Worm (Caenorhabditis elegans) whole organism, young adult: Measurements from ENCODE around the gene tbc-17.

Experiments used
- D2030.7 ChIP-seq: fragments of 200-800 bp; sonication (Bioruptor generic); IDR thresholded peaks from 2 replicates; pipeline ENCODE4 v1.3.6; 2022; ENCODE audit warnings: missing genetic modification reagents, missing genetic modification characterization, missing compliant biosample characterization
- F23B12.7 ChIP-seq: sonication (generic microtip); optimal IDR thresholded peaks from 2 replicates; lab custom pipeline; 2017; ENCODE audit warnings: missing genetic modification characterization, mild to moderate bottlenecking, missing compliant biosample characterization, antibody characterized with exemption, moderate library complexity; ENCODE audit not compliant: insufficient read depth
- F33H1.4 ChIP-seq: fragments of 200-800 bp; sonication (Bioruptor generic); IDR thresholded peaks from 2 replicates; pipeline ENCODE4 v1.3.6; 2022; ENCODE audit warnings: missing genetic modification reagents, missing genetic modification characterization, missing compliant biosample characterization
- F49E8.2 ChIP-seq: sonication (generic microtip); optimal IDR thresholded peaks from 3 replicates; lab custom pipeline; 2017; ENCODE audit warnings: missing genetic modification characterization, mild to moderate bottlenecking, missing compliant biosample characterization, antibody characterized with exemption, moderate library complexity; ENCODE audit not compliant: insufficient read depth
- F57A8.1 ChIP-seq: fragments of 200-800 bp; sonication (Bioruptor generic); optimal IDR thresholded peaks from 2 replicates; lab custom pipeline; 2018; ENCODE audit warnings: mild to moderate bottlenecking, missing genetic modification characterization, moderate library complexity, missing compliant biosample characterization
- F57C9.4 ChIP-seq: sonication (generic microtip); optimal IDR thresholded peaks from 2 replicates; lab custom pipeline; 2017; ENCODE audit warnings: mild to moderate bottlenecking, missing genetic modification characterization, missing compliant biosample characterization
- T07F8.4 ChIP-seq: sonication (generic microtip); optimal IDR thresholded peaks from 2 replicates; lab custom pipeline; 2016; ENCODE audit warnings: mild to moderate bottlenecking, missing genetic modification characterization, moderate library complexity, missing compliant biosample characterization
- Y53G8AR.9 ChIP-seq: fragments of 200-800 bp; sonication (Bioruptor generic); conservative IDR thresholded peaks from 2 replicates; pipeline ENCODE4 v1.3.6; 2022; ENCODE audit warnings: missing genetic modification reagents, missing genetic modification characterization, missing compliant biosample characterization
- akir-1 ChIP-seq: fragments of 200-800 bp; sonication (Bioruptor generic); optimal IDR thresholded peaks from 2 replicates; lab custom pipeline; 2018; ENCODE audit warnings: mild to moderate bottlenecking, missing genetic modification characterization, moderate library complexity, missing compliant biosample characterization
- aptf-3 ChIP-seq: fragments of 200-800 bp; sonication (Bioruptor generic); IDR thresholded peaks from 2 replicates; pipeline ENCODE4 v1.3.6; 2022; ENCODE audit warnings: missing genetic modification characterization, missing compliant biosample characterization
- atf-7 ChIP-seq: sonication (generic microtip); optimal IDR thresholded peaks from 2 replicates; lab custom pipeline; 2017; ENCODE audit warnings: mild to moderate bottlenecking, missing genetic modification characterization, missing compliant biosample characterization
- attf-3 ChIP-seq: fragments of 200-800 bp; sonication (Bioruptor generic); conservative IDR thresholded peaks from 2 replicates; pipeline ENCODE4 v1.3.6; 2022; ENCODE audit warnings: missing genetic modification reagents, missing genetic modification characterization, missing compliant biosample characterization
- attf-5 ChIP-seq: fragments of 200-800 bp; sonication (Bioruptor generic); optimal IDR thresholded peaks from 2 replicates; lab custom pipeline; 2018; ENCODE audit warnings: mild to moderate bottlenecking, missing genetic modification characterization, missing compliant biosample characterization
- attf-6 ChIP-seq: fragments of 200-800 bp; sonication (Bioruptor generic); IDR thresholded peaks from 2 replicates; pipeline ENCODE4 v1.3.6; 2022; ENCODE audit warnings: missing genetic modification reagents, missing genetic modification characterization, missing compliant biosample characterization
- cebp-2 ChIP-seq: fragments of 200-800 bp; sonication (Bioruptor generic); IDR thresholded peaks from 2 replicates; pipeline ENCODE4 v1.3.6; 2022; ENCODE audit warnings: missing genetic modification characterization, missing compliant biosample characterization
- ceh-100 ChIP-seq: fragments of 200-800 bp; sonication (Bioruptor generic); IDR thresholded peaks from 2 replicates; pipeline ENCODE4 v1.3.6; 2022; ENCODE audit warnings: missing genetic modification reagents, missing genetic modification characterization, missing compliant biosample characterization
- ceh-40 ChIP-seq: fragments of 200-800 bp; sonication (Bioruptor generic); IDR thresholded peaks from 2 replicates; pipeline ENCODE4 v1.3.6; 2022; ENCODE audit warnings: missing genetic modification characterization, missing compliant biosample characterization
- ceh-58 ChIP-seq: fragments of 200-800 bp; sonication (Bioruptor generic); IDR thresholded peaks from 2 replicates; pipeline ENCODE4 v1.3.6; 2022; ENCODE audit warnings: missing genetic modification characterization, missing compliant biosample characterization
- ceh-79 ChIP-seq: sonication (generic microtip); optimal IDR thresholded peaks from 2 replicates; lab custom pipeline; 2017; ENCODE audit warnings: mild to moderate bottlenecking, missing genetic modification characterization, missing compliant biosample characterization
- dpl-1 ChIP-seq: fragments of 150-350 bp; optimal IDR thresholded peaks from 2 replicates; lab custom pipeline; 2014; ENCODE audit warnings: missing biosample characterization, missing genetic modification reagents, missing genetic modification characterization
- ets-4 ChIP-seq: fragments of 200-800 bp; sonication (Bioruptor generic); optimal IDR thresholded peaks from 2 replicates; lab custom pipeline; 2018; ENCODE audit warnings: mild to moderate bottlenecking, missing genetic modification characterization, missing compliant biosample characterization
- fkh-3 ChIP-seq: sonication (generic microtip); optimal IDR thresholded peaks from 2 replicates; lab custom pipeline; 2016; ENCODE audit warnings: mild to moderate bottlenecking, missing genetic modification characterization, missing compliant biosample characterization
- hsf-1 ChIP-seq: fragments of 200-800 bp; sonication (Bioruptor generic); IDR thresholded peaks from 2 replicates; pipeline ENCODE4 v1.3.6; 2022; ENCODE audit warnings: missing genetic modification reagents, missing genetic modification characterization, missing compliant biosample characterization
- let-607 ChIP-seq, 2 experiments: fragments of 200-800 bp in 1 of 2; sonication (Bioruptor generic) in 1 of 2; sonication (generic microtip) in 1 of 2; optimal IDR thresholded peaks; 2 replicates each; lab custom pipeline; 2016 to 2018; ENCODE audit warnings: mild to moderate bottlenecking in 2 of 2, missing compliant biosample characterization in 2 of 2, missing genetic modification characterization in 2 of 2, moderate library complexity in 2 of 2, missing genotype in 1 of 2
- lin-35 ChIP-seq, 3 experiments: fragments of 150-350 bp in 2 of 3; sonication (generic microtip) in 1 of 3; optimal IDR thresholded peaks; 2 replicates each; lab custom pipeline; 2014 to 2018; ENCODE audit warnings: missing biosample characterization in 3 of 3, missing genetic modification characterization in 3 of 3, missing genetic modification reagents in 3 of 3
- lir-1 ChIP-seq: fragments of 200-800 bp; sonication (Bioruptor generic); conservative IDR thresholded peaks from 2 replicates; pipeline ENCODE4 v1.3.6; 2022; ENCODE audit warnings: missing genetic modification reagents, missing genetic modification characterization, missing compliant biosample characterization
- madf-10 ChIP-seq: sonication (generic microtip); optimal IDR thresholded peaks from 2 replicates; lab custom pipeline; 2016; ENCODE audit warnings: mild to moderate bottlenecking, missing genetic modification characterization, missing compliant biosample characterization
- madf-6 ChIP-seq: fragments of 200-800 bp; sonication (Bioruptor generic); IDR thresholded peaks from 2 replicates; pipeline ENCODE4 v1.3.6; 2022; ENCODE audit warnings: missing genetic modification reagents, missing genetic modification characterization, missing compliant biosample characterization
- madf-8 ChIP-seq: fragments of 200-800 bp; sonication (Bioruptor generic); conservative IDR thresholded peaks from 2 replicates; pipeline ENCODE4 v1.3.6; 2022; ENCODE audit warnings: missing genetic modification reagents, missing genetic modification characterization, missing compliant biosample characterization
- mxl-1 ChIP-seq: sonication (generic microtip); optimal IDR thresholded peaks from 2 replicates; lab custom pipeline; 2016; ENCODE audit warnings: missing genetic modification characterization, missing compliant biosample characterization
- nfya-1 ChIP-seq: sonication (generic microtip); optimal IDR thresholded peaks from 2 replicates; lab custom pipeline; 2017; ENCODE audit warnings: antibody characterized with exemption, missing compliant biosample characterization, missing genetic modification characterization, borderline replicate concordance; ENCODE audit not compliant: insufficient read depth
- nhr-27 ChIP-seq: fragments of 200-800 bp; sonication (Bioruptor generic); optimal IDR thresholded peaks from 2 replicates; lab custom pipeline; 2018; ENCODE audit warnings: mild to moderate bottlenecking, missing genetic modification characterization, moderate library complexity, missing compliant biosample characterization
- pha-4 ChIP-seq: fragments of 150-350 bp; sonication (generic microtip); optimal IDR thresholded peaks from 2 replicates; lab custom pipeline; 2014; ENCODE audit warnings: missing biosample characterization, missing genetic modification reagents, missing genetic modification characterization
- sdz-38 ChIP-seq: sonication (generic microtip); optimal IDR thresholded peaks from 2 replicates; lab custom pipeline; 2016; ENCODE audit warnings: missing genotype, missing genetic modification characterization, missing compliant biosample characterization
- snpc-3.4 ChIP-seq: sonication (generic microtip); optimal IDR thresholded peaks from 2 replicates; lab custom pipeline; 2017; ENCODE audit warnings: missing genetic modification characterization, mild to moderate bottlenecking, missing compliant biosample characterization, antibody characterized with exemption, moderate library complexity, missing genotype, missing genetic modification reagents
- somi-1 ChIP-seq: fragments of 200-800 bp; sonication (Bioruptor generic); optimal IDR thresholded peaks from 2 replicates; lab custom pipeline; 2018; ENCODE audit warnings: mild to moderate bottlenecking, missing genetic modification characterization, missing compliant biosample characterization
- sptf-2 ChIP-seq: fragments of 200-800 bp; sonication (Bioruptor generic); optimal IDR thresholded peaks from 2 replicates; lab custom pipeline; 2018; ENCODE audit warnings: mild to moderate bottlenecking, missing genetic modification characterization, missing compliant biosample characterization
- tlf-1 ChIP-seq: fragments of 200-800 bp; sonication (Bioruptor generic); optimal IDR thresholded peaks from 2 replicates; lab custom pipeline; 2018; ENCODE audit warnings: mild to moderate bottlenecking, missing genetic modification characterization, missing compliant biosample characterization
- xnd-1 ChIP-seq: sonication (generic microtip); optimal IDR thresholded peaks from 2 replicates; lab custom pipeline; 2016; ENCODE audit warnings: missing genotype, missing genetic modification reagents, missing genetic modification characterization, missing compliant biosample characterization
- zfh-2 ChIP-seq: fragments of 200-800 bp; sonication (Bioruptor generic); conservative IDR thresholded peaks from 2 replicates; pipeline ENCODE4 v1.3.6; 2022; ENCODE audit warnings: missing genetic modification reagents, missing genetic modification characterization, missing compliant biosample characterization
- ztf-22 ChIP-seq: fragments of 200-800 bp; sonication (Bioruptor generic); optimal IDR thresholded peaks from 2 replicates; lab custom pipeline; 2018; ENCODE audit warnings: mild to moderate bottlenecking, missing genetic modification characterization, moderate library complexity, missing compliant biosample characterization
- ztf-25 ChIP-seq: fragments of 200-800 bp; sonication (Bioruptor generic); IDR thresholded peaks from 2 replicates; pipeline ENCODE4 v1.3.6; 2022; ENCODE audit warnings: missing genetic modification reagents, missing genetic modification characterization, missing compliant biosample characterization
- ztf-26 ChIP-seq: sonication (generic microtip); optimal IDR thresholded peaks from 2 replicates; lab custom pipeline; 2017; ENCODE audit warnings: missing genetic modification characterization, missing compliant biosample characterization
- ztf-28 ChIP-seq: fragments of 200-800 bp; sonication (Bioruptor generic); IDR thresholded peaks from 2 replicates; pipeline ENCODE4 v1.3.6; 2022; ENCODE audit warnings: missing genetic modification reagents, missing genetic modification characterization, missing compliant biosample characterization
- ztf-6 ChIP-seq: fragments of 200-800 bp; sonication (Bioruptor generic); IDR thresholded peaks from 2 replicates; pipeline ENCODE4 v1.3.6; 2022; ENCODE audit warnings: missing genetic modification reagents, missing genetic modification characterization, missing compliant biosample characterization

The tbc-17 gene

ce11 chrII:12677975-12678866, 16.0 kb upstream of the tbc-17 start (continued):
- TF ChIP-seq fkh-3 (tag; lab: Kevin White, UChicago) (no peak), F49E8.2 (tag; lab: Kevin White, UChicago) (peak; percentile 46), ceh-58 (GFP tag; lab: Robert Waterston, UW) (0 out of 2 replicates have a peak, but pooled peaks have one; percentile 77), attf-3 (peak; percentile 90), D2030.7 (peak; percentile 73), xnd-1 (tag; lab: Kevin White, UChicago) (no peak), Y53G8AR.9 (GFP tag; lab: Robert Waterston, UW) (no peak; the same call in 1 of the 2 replicates), lir-1 (GFP tag; lab: Robert Waterston, UW) (no peak; the same call in 1 of the 2 replicates), nfya-1 (tag; lab: Kevin White, UChicago) (no peak), dpl-1 (GFP tag; lab: Kevin White, UChicago) (peak; percentile 15), somi-1 (GFP tag; lab: Kevin White, UChicago) (no peak), attf-6 (GFP tag; lab: Robert Waterston, UW) (0 out of 2 replicates have a peak, but pooled peaks have one; percentile 28), mxl-1 (peak; percentile 82), cebp-2 (GFP tag; lab: Robert Waterston, UW) (peak; percentile 78; the same call in 1 of the 2 replicates), T07F8.4 (tag; lab: Kevin White, UChicago) (peak; percentile 53), aptf-3 (no peak), hsf-1 (GFP tag; lab: Robert Waterston, UW) (peak; percentile 97), ceh-100 (GFP tag; lab: Robert Waterston, UW) (peak; percentile 55), F23B12.7 (tag; lab: Kevin White, UChicago) (no peak), madf-10 (tag; lab: Kevin White, UChicago) (peak; percentile 54), atf-7 (tag; lab: Kevin White, UChicago) (no peak), ceh-79 (tag; lab: Kevin White, UChicago) (peak; percentile 47), madf-8 (0 out of 2 replicates have a peak, but pooled peaks have one; percentile 8), F57C9.4 (no peak), akir-1 (no peak), ceh-40 (GFP tag; lab: Robert Waterston, UW) (no peak; the same call in 1 of the 2 replicates), let-607 (tag; optimal IDR thresholded peaks at IDR 0.05; lab: Kevin White, UChicago) (peak; percentile 40 to 73), ets-4 (GFP tag; lab: Kevin White, UChicago) (no peak), lin-35 (GFP tag; optimal IDR thresholded peaks at IDR 0.05; lab: Kevin White, UChicago) (peak in 1 of 3 experiments; percentile 38), sdz-38 (tag; lab: Kevin White, UChicago) (peak; percentile 31), F57A8.1 (GFP tag; lab: Kevin White, UChicago) (no peak), attf-5 (GFP tag; lab: Kevin White, UChicago) (peak; percentile 86), snpc-3.4 (tag; lab: Kevin White, UChicago) (peak; percentile 66), ztf-28 (GFP tag; lab: Robert Waterston, UW) (no peak), nhr-27 (tag; lab: Kevin White, UChicago) (peak; percentile 63), ztf-26 (tag; lab: Kevin White, UChicago) (peak; percentile 66), ztf-25 (GFP tag; lab: Robert Waterston, UW) (peak; percentile 90), tlf-1 (GFP tag; lab: Kevin White, UChicago) (peak; percentile 68), madf-6 (peak; percentile 71), ztf-22 (GFP tag; lab: Kevin White, UChicago) (no peak), ztf-6 (GFP tag; lab: Robert Waterston, UW) (0 out of 2 replicates have a peak, but pooled peaks have one; percentile 6), F33H1.4 (GFP tag; lab: Robert Waterston, UW) (peak; percentile 68), zfh-2 (GFP tag; lab: Robert Waterston, UW) (no peak), sptf-2 (GFP tag; lab: Kevin White, UChicago) (no peak), pha-4 (tag; lab: Kevin White, UChicago) (no peak)
- TF ChIP-seq, all 124 proteins: peak for 75
